Fruit fly (Drosophila melanogaster) ovary, adult (tissue): ENCODE results near the gene wor.

Experiments
- CG17801 ChIP-seq: fragments of 200-800 bp; optimal IDR thresholded peaks from 2 replicates; lab custom pipeline; 2019; ENCODE audit warnings: missing biosample characterization, mild to moderate bottlenecking, missing genetic modification characterization, moderate library complexity; ENCODE audit not compliant: partially characterized antibody

The wor gene

DNA sequence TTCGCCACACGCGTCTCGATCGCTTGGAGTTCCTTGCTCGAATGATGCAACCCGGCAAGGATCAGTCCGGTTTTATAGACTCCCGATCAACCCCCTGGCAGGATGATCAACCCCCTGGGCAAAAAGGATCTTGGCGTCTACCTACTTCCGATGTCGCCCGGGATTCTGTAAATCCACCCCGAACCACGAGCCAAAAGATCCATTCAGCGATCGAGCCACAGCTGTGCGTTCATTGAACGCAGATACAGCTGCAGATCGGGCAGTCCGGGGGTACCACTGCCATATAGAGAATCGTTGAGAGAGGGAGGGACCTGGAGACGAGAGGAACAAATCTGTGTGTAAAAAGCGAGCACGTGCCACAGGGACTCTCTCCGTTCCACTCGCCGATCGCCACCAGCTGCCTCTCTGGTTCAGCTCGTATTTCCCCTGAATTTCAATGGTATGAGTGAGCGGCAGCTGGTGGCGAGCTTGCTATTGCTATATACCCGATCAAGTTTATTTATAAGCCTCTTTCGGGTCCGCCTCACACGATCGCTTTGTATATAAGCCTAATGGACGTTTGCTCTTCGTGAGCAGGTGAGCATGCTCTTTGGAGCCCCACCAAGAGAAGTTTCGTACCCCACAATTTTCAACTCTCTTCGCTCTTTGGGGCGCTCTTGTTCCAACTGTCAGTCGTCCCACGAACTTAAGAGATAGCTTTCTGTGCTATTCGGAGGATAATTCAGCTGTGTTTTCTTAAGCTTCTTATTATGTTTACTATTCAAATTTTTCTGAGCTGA is at the start of gene wor:
wor (minus strand) TSS at position 51 of the 779 bp plus-strand sequence.
- TF ChIP-seq CG17801 (GFP tag; lab: Kevin White, UChicago) = no peak

DNA sequence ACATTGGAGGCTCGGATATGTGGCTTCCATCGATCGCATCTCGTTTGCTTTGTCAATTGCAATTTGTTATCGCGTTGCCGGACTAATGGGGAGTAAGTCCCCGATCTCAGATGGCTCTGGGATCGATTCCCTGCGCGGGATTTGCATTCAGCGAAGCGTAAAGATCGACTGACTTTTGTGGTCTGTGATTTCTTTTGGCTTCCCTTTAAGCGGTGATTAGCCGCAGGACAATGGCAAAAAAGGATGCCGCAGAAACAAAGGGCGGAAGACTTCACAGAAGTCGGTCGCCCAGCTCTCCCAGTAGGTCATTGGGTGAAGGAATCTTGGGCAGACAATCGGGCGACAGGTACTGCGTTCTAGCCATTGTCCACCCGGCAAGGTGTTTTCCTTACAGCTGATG is 49.5 kb upstream of the wor start:
- TF ChIP-seq CG17801 (GFP tag; lab: Kevin White, UChicago) = no peak

DNA sequence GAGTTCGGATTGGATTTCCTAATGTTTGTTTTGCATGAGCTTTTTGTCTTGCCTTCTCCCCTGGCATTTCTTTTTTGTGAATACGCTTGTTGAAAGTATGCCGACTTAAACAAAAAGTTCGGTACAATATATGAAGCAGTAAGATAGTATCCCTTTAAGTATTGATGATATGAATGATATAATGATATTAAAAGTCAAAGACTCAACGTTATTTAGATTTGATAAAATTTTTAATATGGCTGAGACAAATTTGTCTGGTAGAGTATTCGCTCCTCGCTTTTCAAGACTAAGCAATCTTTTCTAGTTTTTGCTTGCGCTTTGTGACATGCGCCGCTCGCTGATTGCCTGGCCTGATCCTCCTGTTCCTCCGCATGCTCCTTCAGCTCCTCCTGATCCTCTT is 49.0 kb upstream of the wor start:
- no peak for TF ChIP-seq CG17801 (GFP tag; lab: Kevin White, UChicago)

DNA sequence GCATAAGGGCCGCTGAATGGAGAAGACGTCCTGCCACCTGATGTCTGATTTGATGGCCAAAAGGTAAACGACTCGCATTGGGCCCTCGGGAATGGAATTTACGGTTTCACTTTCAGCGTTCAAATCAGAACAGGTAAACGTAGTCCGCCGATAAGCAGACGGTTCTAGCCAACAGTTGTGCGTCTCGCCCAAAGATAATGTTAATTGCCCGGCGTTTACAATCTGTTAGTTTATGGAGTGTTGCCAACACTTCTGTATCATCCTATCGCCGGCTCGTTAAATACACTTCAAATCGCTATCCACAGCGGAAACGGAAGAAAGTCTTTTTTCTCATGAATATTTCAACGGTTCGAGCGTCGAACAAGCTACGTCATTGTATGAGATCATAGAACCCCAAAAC is 46.2 kb upstream of the wor start:
- no peak for TF ChIP-seq CG17801 (GFP tag; lab: Kevin White, UChicago)

- no peak for TF ChIP-seq CG17801 (GFP tag; lab: Kevin White, UChicago)
These were observed 45.2 kb upstream of the wor start for dm6 chr2L:15470514-15471134.

DNA sequence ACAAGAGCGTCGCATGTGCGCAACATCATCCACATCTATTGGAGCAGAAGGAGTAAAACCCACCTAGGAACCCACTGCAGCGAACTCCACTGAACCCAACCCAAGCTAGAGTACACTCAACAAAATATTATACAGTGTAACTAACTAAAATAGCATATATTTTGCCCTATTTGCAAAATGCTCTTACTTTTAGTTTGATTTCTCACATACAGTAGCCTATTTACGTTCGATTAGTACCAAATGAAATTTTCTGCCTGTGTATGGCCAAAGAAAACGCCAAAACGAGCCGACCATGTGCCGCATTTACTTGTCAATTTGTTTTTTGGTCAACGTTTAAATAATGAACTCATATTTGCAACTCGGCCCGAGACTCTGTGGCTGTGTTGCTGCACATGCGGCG is 43.4 kb upstream of the wor start:
- no peak for TF ChIP-seq CG17801 (GFP tag; lab: Kevin White, UChicago)

- no peak for TF ChIP-seq CG17801 (GFP tag; lab: Kevin White, UChicago)
These were observed 40.6 kb upstream of the wor start for dm6 chr2L:15465932-15466331.

- TF ChIP-seq CG17801 (GFP tag; lab: Kevin White, UChicago) = no peak
These were observed 39.7 kb upstream of the wor start for dm6 chr2L:15465121-15465520.

dm6 chr2L:15463515-15463914 is 38.1 kb upstream of the wor start:
- no peak for TF ChIP-seq CG17801 (GFP tag; lab: Kevin White, UChicago)

DNA sequence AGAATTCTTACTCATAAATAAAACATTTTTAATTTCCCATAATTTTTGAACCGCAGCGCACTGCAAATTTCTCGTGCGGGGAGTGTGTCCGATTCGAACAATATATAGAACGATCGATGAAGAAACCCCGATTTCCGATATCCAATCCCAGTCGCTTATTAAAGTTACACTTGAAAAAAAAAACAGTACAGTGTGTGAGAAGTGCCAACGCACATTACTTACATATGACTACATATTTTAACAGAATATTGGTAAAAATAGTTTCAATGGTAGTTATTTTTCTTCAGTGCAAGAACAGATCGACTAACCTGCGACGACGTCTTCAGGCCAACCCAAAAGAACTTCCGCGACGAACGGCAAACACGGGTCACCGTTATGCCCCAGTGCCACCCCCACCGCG is 37.6 kb upstream of the wor start:
- no peak for TF ChIP-seq CG17801 (GFP tag; lab: Kevin White, UChicago)

dm6 chr2L:15458919-15459318 is 33.5 kb upstream of the wor start:
- TF ChIP-seq CG17801 (GFP tag; lab: Kevin White, UChicago) = no peak

- no peak for TF ChIP-seq CG17801 (GFP tag; lab: Kevin White, UChicago)
These were observed 32.7 kb upstream of the wor start for dm6 chr2L:15458076-15458475.

- TF ChIP-seq CG17801 (GFP tag; lab: Kevin White, UChicago) = no peak
These were observed 16.6 kb upstream of the wor start for dm6 chr2L:15441852-15442549.

DNA sequence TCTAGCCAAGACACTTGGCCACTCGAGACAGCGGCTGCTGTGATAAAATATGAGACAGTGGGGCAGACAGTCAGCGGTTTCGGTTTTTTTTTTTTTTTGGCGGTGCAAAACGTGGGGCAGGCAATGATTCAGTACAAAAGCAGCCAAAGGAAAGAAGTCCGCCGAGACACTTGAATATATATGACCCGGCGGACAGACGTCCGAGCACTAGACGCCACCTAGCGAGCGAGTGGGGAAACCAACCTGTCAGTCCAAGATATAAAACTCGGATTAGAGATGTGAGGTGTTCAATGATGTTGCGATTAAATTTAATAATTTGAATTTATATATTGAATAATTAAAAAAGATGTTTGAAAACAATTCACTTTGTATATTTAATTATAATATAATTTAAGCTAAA is 13.6 kb upstream of the wor start:
- no peak for TF ChIP-seq CG17801 (GFP tag; lab: Kevin White, UChicago)

DNA sequence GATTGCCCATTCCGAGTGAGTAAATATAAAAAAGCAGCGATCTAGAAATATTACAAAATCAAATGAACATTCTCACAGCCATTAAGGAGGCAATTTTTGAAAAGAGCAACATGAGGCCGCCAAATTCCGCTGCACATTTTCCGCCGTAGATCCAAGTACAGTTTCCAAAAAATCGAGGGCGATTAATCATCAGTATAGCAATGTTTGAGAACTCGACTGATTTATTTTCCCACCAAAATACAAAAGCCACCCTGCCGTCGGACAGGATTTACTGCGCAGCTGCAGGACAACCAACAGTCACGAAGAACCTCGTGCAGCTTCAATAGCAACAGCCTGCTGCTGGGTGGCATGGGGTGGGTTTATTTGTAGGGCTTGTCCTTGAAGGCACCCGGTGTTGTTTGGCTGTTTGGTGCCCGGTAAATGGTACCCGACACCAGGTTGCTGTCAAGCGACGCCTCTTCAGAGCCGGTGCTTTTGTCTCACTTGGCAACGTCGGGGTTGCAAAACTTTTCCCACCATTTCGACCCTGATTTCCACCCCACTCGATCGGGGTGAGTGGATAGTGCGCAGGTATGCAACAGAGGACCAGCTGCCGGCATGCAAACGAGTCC is 10.4 kb upstream of the wor start:
- no peak for TF ChIP-seq CG17801 (GFP tag; lab: Kevin White, UChicago)
